Worm (Caenorhabditis elegans) whole organism, midembryonic: ENCODE measurements around the gene C31H1.2.

Experiments used
- T22C8.4 ChIP-seq: fragments of 200-800 bp; sonication (Bioruptor generic); IDR thresholded peaks from 2 replicates; pipeline ENCODE4 v1.3.6; 2022; ENCODE audit warnings: missing genetic modification characterization, missing compliant biosample characterization
- cog-1 ChIP-seq: sonication (generic microtip); optimal IDR thresholded peaks from 2 replicates; lab custom pipeline; 2016; ENCODE audit warnings: missing genetic modification characterization, missing compliant biosample characterization
- flt-1 ChIP-seq: fragments of 200-800 bp; sonication (Bioruptor generic); IDR thresholded peaks from 2 replicates; pipeline ENCODE4 v1.3.6; 2022; ENCODE audit warnings: missing genetic modification characterization, missing compliant biosample characterization
- klf-2 ChIP-seq: fragments of 200-800 bp; sonication (Bioruptor generic); conservative IDR thresholded peaks from 2 replicates; pipeline ENCODE4 v1.3.6; 2022; ENCODE audit warnings: missing genetic modification reagents, missing genetic modification characterization, missing compliant biosample characterization
- med-1 ChIP-seq: sonication (generic microtip); optimal IDR thresholded peaks from 2 replicates; lab custom pipeline; 2017; ENCODE audit warnings: missing genetic modification characterization, mild to moderate bottlenecking, missing compliant biosample characterization, antibody characterized with exemption, missing genetic modification reagents; ENCODE audit not compliant: insufficient read depth
- ref-1 ChIP-seq: fragments of 200-800 bp; sonication (Bioruptor generic); conservative IDR thresholded peaks from 2 replicates; pipeline ENCODE4 v1.3.6; 2022; ENCODE audit warnings: missing genetic modification reagents, missing genetic modification characterization, missing compliant biosample characterization
- tab-1 ChIP-seq: fragments of 200-800 bp; sonication (Bioruptor generic); IDR thresholded peaks from 2 replicates; pipeline ENCODE4 v1.3.6; 2022; ENCODE audit warnings: missing genetic modification characterization, missing compliant biosample characterization
- ztf-23 ChIP-seq: fragments of 200-800 bp; sonication (Bioruptor generic); IDR thresholded peaks from 2 replicates; pipeline ENCODE4 v1.3.6; 2022; ENCODE audit warnings: missing genetic modification reagents, missing genetic modification characterization, missing compliant biosample characterization
- ztf-29 ChIP-seq: fragments of 200-800 bp; sonication (Bioruptor generic); IDR thresholded peaks from 2 replicates; pipeline ENCODE4 v1.3.6; 2022; ENCODE audit warnings: missing genetic modification reagents, missing genetic modification characterization, missing compliant biosample characterization

The C31H1.2 gene

DNA sequence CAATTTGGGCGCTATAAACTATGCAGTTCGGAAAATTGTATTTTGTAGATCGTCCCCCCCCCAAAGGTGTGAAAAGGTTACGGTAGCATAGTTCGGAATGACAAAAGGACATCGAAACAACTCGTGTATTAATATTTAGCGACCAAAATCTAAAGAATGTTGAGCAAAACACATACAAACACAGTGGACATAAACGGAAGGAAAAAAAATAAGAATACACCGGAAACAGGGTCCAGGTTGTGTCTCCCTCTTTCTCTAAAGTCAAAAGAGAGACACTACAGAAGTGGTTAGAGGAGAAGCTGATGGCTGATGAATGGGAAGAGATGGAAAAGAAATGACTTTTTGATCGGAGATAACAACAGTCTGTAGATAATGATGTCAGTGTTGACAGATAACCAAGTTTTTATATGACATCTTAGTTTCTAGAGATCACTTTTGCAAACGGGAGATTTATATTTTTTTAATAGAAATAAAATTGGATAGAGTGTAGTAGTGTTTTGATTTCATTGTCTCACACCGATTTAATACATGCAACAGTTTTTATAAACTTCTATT is 10.8 kb upstream of the C31H1.2 start:
- no peak for TF ChIP-seq ztf-29
- TF ChIP-seq med-1 (GFP tag; lab: Kevin White, UChicago), result no peak
- TF ChIP-seq cog-1 (tag; lab: Kevin White, UChicago), result no peak
- no peak for TF ChIP-seq tab-1 (GFP tag; lab: Robert Waterston, UW)
- TF ChIP-seq ref-1 (GFP tag; lab: Robert Waterston, UW), result no peak

DNA sequence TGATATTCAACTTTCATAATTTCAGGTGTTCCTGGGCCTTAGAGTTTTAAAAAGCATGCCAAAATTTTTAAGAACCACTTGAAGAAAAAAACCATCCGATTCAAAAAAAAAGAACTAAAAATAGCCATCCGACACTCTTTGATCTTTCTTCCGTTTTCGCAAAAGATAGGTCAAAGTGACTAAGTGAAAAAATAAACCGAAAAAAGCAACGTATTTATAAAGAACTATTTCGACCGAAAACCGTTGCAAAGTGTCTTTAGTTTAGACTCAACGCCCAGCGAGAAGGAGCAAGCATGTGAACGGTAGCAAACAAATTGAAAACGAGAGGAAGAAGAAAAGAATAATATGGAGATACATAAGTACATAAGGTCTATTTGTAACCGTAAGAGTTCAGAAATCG is 7.4 kb upstream of the C31H1.2 start:
- no peak for TF ChIP-seq klf-2 (GFP tag; lab: Robert Waterston, UW)
- no peak for TF ChIP-seq ref-1 (GFP tag; lab: Robert Waterston, UW)
- TF ChIP-seq cog-1 (tag; lab: Kevin White, UChicago), result no peak
- no peak for TF ChIP-seq ztf-23 (GFP tag; lab: Robert Waterston, UW)
- no peak for TF ChIP-seq ztf-29
- TF ChIP-seq tab-1 (GFP tag; lab: Robert Waterston, UW), result no peak
- no peak for TF ChIP-seq T22C8.4 (GFP tag; lab: Robert Waterston, UW)

DNA sequence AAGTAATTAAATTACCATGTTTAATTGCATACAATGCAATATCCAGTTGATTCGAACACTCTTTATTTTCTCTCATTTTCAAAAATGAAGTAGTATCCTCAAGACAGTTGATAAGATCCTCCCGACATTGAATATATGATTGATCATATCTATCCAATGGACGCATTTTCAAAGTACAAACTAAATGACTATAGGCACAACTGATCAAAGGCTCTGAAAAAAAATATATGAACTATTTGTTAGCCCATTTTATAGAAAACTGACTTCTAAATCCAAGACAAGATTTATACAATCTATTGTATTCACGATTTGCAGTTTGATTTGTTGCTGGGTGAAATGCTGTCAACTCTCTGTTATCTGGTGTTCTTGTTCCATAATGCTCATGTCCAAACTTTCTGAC is 4.4 kb downstream of the C31H1.2 start:
- TF ChIP-seq med-1 (GFP tag; lab: Kevin White, UChicago) (no peak), ztf-23 (GFP tag; lab: Robert Waterston, UW) (no peak), ztf-29 (no peak), tab-1 (GFP tag; lab: Robert Waterston, UW) (no peak), klf-2 (GFP tag; lab: Robert Waterston, UW) (no peak), T22C8.4 (GFP tag; lab: Robert Waterston, UW) (no peak)

DNA sequence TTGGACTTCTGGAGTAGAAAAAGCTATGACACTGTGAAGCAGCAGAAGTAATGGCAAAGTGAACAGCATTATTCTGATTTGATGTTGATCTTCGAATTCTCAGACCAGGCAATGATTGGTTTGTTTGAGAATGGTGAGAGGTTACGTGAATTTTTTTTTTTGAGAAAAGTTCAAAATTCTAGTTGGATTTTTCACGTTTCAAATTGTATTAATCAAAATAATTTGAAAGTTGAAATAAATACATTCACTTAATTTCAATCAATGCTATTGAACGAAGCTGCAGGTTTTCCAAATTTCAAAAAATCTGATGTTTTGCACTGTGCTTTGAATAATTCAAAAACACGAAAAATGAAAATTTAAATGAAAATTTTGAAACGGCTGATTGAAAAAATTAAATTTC is 5.6 kb downstream of the C31H1.2 start, which contains the start of gene C31H1.5:
Gene C31H1.5 (minus strand): TSS at position 101 of the 400 bp plus-strand sequence.
- TF ChIP-seq ztf-29 (no peak), tab-1 (GFP tag; lab: Robert Waterston, UW) (no peak), ztf-23 (GFP tag; lab: Robert Waterston, UW) (no peak)

DNA sequence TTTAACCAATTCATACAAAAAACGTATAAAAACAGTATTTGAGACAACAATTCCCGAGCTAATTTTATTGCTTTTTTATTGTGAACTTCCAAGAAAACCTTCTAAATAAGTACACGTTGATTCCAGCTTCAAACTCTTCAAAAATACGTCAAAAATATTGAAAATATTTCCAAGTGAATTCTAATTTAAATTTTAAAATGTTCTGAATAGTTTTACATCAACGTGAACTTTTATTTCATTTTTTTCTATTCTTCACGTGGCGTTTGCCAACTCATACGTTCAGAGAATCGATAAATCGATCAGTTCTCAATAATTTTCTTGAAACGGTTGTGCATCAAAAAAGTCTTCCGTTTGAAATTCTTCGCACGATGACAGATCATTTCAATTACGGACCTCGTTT is 6.1 kb downstream of the C31H1.2 start, which contains the start of gene C31H1.1:
Gene C31H1.1 (plus strand): TSS at position 301 of the 400 bp plus-strand sequence.
- TF ChIP-seq klf-2 (GFP tag; lab: Robert Waterston, UW), result no peak

DNA sequence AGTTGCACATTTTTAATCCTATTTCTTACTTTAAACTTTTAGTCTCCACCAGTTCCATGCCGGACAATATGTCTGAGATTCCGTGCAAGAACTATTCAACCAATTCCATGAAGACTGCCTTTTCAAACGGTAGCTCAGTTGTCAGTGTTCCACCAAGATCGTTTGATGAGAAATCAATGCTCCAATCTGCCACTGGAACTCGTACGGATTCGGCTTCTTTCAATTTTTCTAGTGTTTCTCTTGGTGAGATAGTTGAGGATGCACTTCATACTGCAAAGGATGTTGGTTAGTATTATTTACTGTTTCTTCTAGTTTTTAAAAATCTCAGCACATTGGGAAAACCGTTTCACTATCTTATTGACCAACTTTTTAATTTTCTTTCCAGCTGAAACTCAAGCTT is 8.5 kb downstream of the C31H1.2 start:
- TF ChIP-seq T22C8.4 (GFP tag; lab: Robert Waterston, UW) (no peak), cog-1 (tag; lab: Kevin White, UChicago) (no peak), ref-1 (GFP tag; lab: Robert Waterston, UW) (no peak), med-1 (GFP tag; lab: Kevin White, UChicago) (no peak), flt-1 (GFP tag; lab: Robert Waterston, UW) (no peak), klf-2 (GFP tag; lab: Robert Waterston, UW) (no peak), ztf-23 (GFP tag; lab: Robert Waterston, UW) (no peak), tab-1 (GFP tag; lab: Robert Waterston, UW) (no peak), ztf-29 (no peak)

DNA sequence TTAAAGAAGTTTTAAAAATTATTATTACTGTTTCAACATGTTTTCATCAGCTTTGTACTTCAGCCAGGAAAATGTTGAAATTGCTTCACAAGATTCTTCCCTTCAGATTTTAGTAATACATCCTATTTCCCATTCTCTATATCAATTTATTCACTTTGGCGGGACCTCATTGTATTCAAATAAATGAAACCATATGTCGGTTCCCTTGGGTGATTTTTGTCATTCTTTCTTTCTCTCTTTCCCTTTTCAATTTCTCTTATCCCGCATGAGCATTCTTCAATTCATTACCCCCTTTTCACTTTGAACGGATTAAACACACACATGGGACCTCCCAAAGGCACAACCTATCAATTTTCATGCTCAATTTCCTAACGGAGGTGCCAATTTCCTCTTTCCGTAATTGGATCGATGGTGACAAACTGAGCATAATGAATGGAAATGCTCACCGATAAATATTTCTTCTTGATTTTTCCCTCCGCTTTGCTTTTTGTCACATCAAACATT is 12.5 kb downstream of the C31H1.2 start:
- no peak for TF ChIP-seq T22C8.4 (GFP tag; lab: Robert Waterston, UW)

DNA sequence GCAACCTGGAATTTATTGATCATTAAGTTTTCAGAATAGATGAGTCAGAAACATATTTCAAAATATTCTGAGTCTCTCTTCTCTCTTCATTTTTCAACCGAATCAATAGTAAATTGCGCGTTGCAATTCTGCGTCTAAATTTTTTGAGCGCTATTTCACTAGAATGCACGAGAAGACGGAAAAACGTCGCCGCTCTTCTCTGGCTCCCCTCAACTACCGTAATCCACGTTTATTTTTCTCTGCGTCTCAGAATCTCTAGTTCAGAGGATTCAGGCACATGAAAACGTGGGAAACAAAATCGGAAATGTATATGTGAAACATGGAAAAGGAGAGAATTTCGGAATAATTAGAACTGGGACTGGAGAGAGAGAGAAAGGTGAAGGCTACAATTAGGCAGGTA is 14.4 kb downstream of the C31H1.2 start:
- TF ChIP-seq ztf-29 (no peak), T22C8.4 (GFP tag; lab: Robert Waterston, UW) (no peak), flt-1 (GFP tag; lab: Robert Waterston, UW) (no peak), tab-1 (GFP tag; lab: Robert Waterston, UW) (no peak), ztf-23 (GFP tag; lab: Robert Waterston, UW) (no peak), klf-2 (GFP tag; lab: Robert Waterston, UW) (no peak), ref-1 (GFP tag; lab: Robert Waterston, UW) (no peak), cog-1 (tag; lab: Kevin White, UChicago) (no peak), med-1 (GFP tag; lab: Kevin White, UChicago) (no peak)

DNA sequence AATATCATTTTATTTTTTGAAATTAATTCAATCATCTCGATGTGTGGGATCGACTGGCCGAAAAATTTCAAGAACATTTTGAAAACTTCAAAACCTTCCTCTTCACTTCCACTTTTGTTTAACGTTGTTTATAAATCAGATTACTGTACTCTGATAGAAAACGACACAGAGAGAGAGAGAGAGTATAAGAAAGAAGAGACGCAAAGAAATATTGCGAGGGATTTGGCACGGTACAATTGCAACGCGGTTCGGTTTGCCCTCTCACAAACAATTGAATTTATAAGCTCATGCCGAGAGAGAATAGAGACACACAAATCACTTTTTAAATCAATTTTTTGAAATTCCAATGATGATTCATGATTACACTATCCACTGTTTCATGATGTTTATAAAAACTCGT is 15.3 kb downstream of the C31H1.2 start:
- no peak for TF ChIP-seq ztf-23 (GFP tag; lab: Robert Waterston, UW)
- TF ChIP-seq flt-1 (GFP tag; lab: Robert Waterston, UW), result no peak
- no peak for TF ChIP-seq ref-1 (GFP tag; lab: Robert Waterston, UW)
- TF ChIP-seq klf-2 (GFP tag; lab: Robert Waterston, UW), result no peak
- no peak for TF ChIP-seq tab-1 (GFP tag; lab: Robert Waterston, UW)

DNA sequence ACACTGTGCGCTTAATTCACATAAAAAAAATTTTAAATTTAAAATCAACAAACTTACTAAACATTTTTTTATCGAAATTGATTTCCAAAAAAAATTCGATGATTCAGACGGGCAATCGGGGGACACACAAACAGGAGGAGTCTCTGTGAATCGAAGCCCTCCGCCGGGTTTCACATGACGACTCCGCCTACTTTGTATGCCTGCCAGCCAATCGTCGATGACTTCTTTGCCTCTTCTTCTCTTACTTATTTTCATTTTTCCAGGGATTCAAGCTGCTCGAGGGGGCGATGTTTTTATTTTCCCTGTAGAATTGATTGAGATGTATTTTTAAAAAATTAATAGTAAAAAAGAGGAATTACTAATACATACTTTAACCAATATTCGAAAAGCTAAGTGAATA is 15.8 kb downstream of the C31H1.2 start, which contains the start of gene lntl-1:
Gene lntl-1 (minus strand): TSS at position 185 of the 400 bp plus-strand sequence.
- no peak for TF ChIP-seq cog-1 (tag; lab: Kevin White, UChicago)
- no peak for TF ChIP-seq klf-2 (GFP tag; lab: Robert Waterston, UW)
- TF ChIP-seq tab-1 (GFP tag; lab: Robert Waterston, UW), result no peak
- no peak for TF ChIP-seq flt-1 (GFP tag; lab: Robert Waterston, UW)
- TF ChIP-seq ref-1 (GFP tag; lab: Robert Waterston, UW), result no peak
- no peak for TF ChIP-seq T22C8.4 (GFP tag; lab: Robert Waterston, UW)
- TF ChIP-seq ztf-29, result no peak
- no peak for TF ChIP-seq ztf-23 (GFP tag; lab: Robert Waterston, UW)
- no peak for TF ChIP-seq med-1 (GFP tag; lab: Kevin White, UChicago)
